Fruit fly (Drosophila melanogaster): ENCODE measurements around the gene Wdr82.
A peak's percentile ranks its signal among the peaks of the same experiment; 100 is the strongest.

- TF ChIP-seq Ssrp (tag; optimal IDR thresholded peaks at IDR 0.05) (no peak), Nf-YA (GFP tag; IDR thresholded peaks at IDR 0.05) (no peak), CG15696 (tag; optimal IDR thresholded peaks at IDR 0.05) (no peak), Abd-B (GFP tag; optimal IDR thresholded peaks at IDR 0.05) (peak; percentile 5), CG17829 (tag; optimal IDR thresholded peaks at IDR 0.05) (no peak)
Observed at dm6 chr2L:8333185-8333584, 41.1 kb upstream of the Wdr82 start.

Measured in whole organism, embryonic.